Fruit fly (Drosophila melanogaster) whole organism, embryonic: ENCODE measurements around the gene Nse1.

Experiments
- BEAF-32 ChIP-seq: fragments of 200-800 bp; sonication (Bioruptor generic); optimal IDR thresholded peaks from 3 replicates; lab custom pipeline; 2017; ENCODE audit warnings: missing biosample characterization, missing genetic modification characterization, mild to moderate bottlenecking, moderate library complexity, missing genetic modification reagents
- CG1024 ChIP-seq: fragments of 200-800 bp; sonication (Bioruptor generic); IDR thresholded peaks from 2 replicates; pipeline ENCODE4 v1.3.6; 2022; ENCODE audit warnings: missing biosample characterization, missing genetic modification characterization
- CG10462 ChIP-seq: fragments of 200-800 bp; sonication (Bioruptor generic); optimal IDR thresholded peaks from 2 replicates; lab custom pipeline; 2016; ENCODE audit warnings: missing biosample characterization, missing genetic modification characterization
- CG11398 ChIP-seq: fragments of 200-800 bp; sonication (Bioruptor generic); optimal IDR thresholded peaks from 2 replicates; lab custom pipeline; 2016; ENCODE audit warnings: missing biosample characterization, missing genetic modification characterization
- CG11504 ChIP-seq: fragments of 200-800 bp; sonication (Bioruptor generic); optimal IDR thresholded peaks from 3 replicates; lab custom pipeline; 2019; ENCODE audit warnings: missing biosample characterization, mild to moderate bottlenecking, missing genetic modification characterization, moderate library complexity
- CG11695 ChIP-seq: fragments of 200-800 bp; sonication (Bioruptor generic); IDR thresholded peaks from 3 replicates; pipeline ENCODE4 v1.3.6; 2022; ENCODE audit warnings: missing biosample characterization, missing genetic modification characterization
- CG12744 ChIP-seq: fragments of 200-800 bp; sonication (Bioruptor generic); optimal IDR thresholded peaks from 2 replicates; lab custom pipeline; 2016; ENCODE audit warnings: missing biosample characterization, missing genetic modification characterization
- CG14667 ChIP-seq: fragments of 200-800 bp; sonication (Bioruptor generic); IDR thresholded peaks from 2 replicates; pipeline ENCODE4 v1.3.6; 2022; ENCODE audit warnings: missing biosample characterization, missing genetic modification characterization
- CG15011 ChIP-seq: fragments of 200-800 bp; sonication (Bioruptor generic); optimal IDR thresholded peaks from 3 replicates; lab custom pipeline; 2018; ENCODE audit warnings: missing biosample characterization, mild to moderate bottlenecking, missing genetic modification characterization
- CG15514 ChIP-seq: fragments of 200-800 bp; sonication (Bioruptor generic); optimal IDR thresholded peaks from 3 replicates; lab custom pipeline; 2017; ENCODE audit warnings: missing biosample characterization, missing genetic modification characterization, mild to moderate bottlenecking, moderate library complexity, missing genetic modification reagents
- CG16813 ChIP-seq: fragments of 200-800 bp; sonication (Bioruptor generic); IDR thresholded peaks from 3 replicates; pipeline ENCODE4 v1.3.6; 2022; ENCODE audit warnings: missing biosample characterization, missing genetic modification characterization; ENCODE audit not compliant: partially characterized antibody
- CG17359 ChIP-seq: fragments of 200-800 bp; sonication (Bioruptor generic); optimal IDR thresholded peaks from 3 replicates; lab custom pipeline; 2018; ENCODE audit warnings: missing biosample characterization, mild to moderate bottlenecking, missing genetic modification characterization, moderate library complexity
- CG18262 ChIP-seq: fragments of 200-800 bp; optimal IDR thresholded peaks from 3 replicates; lab custom pipeline; 2019; ENCODE audit warnings: missing biosample characterization, mild to moderate bottlenecking, missing genetic modification characterization, moderate library complexity
- CG2129 ChIP-seq: fragments of 200-800 bp; sonication (Bioruptor generic); IDR thresholded peaks from 2 replicates; pipeline ENCODE4 v1.3.6; 2022; ENCODE audit warnings: missing biosample characterization, missing genetic modification characterization; ENCODE audit not compliant: partially characterized antibody
- CG2678 ChIP-seq: fragments of 200-800 bp; sonication (Bioruptor generic); optimal IDR thresholded peaks from 3 replicates; lab custom pipeline; 2019; ENCODE audit warnings: missing biosample characterization, mild to moderate bottlenecking, missing genetic modification characterization, moderate library complexity
- CG30020 ChIP-seq: fragments of 200-800 bp; optimal IDR thresholded peaks from 2 replicates; lab custom pipeline; 2019; ENCODE audit warnings: missing biosample characterization, mild to moderate bottlenecking, missing genetic modification characterization, moderate library complexity
- CG30403 ChIP-seq: fragments of 200-800 bp; sonication (Bioruptor generic); optimal IDR thresholded peaks from 3 replicates; lab custom pipeline; 2016; ENCODE audit warnings: missing biosample characterization, missing genetic modification characterization
- CG31388 ChIP-seq: fragments of 200-800 bp; sonication (Bioruptor generic); optimal IDR thresholded peaks from 2 replicates; lab custom pipeline; 2016; ENCODE audit warnings: missing biosample characterization, missing genetic modification characterization
- CG32532 ChIP-seq: fragments of 200-800 bp; sonication (Bioruptor generic); IDR thresholded peaks from 2 replicates; pipeline ENCODE4 v1.3.6; 2022; ENCODE audit warnings: missing biosample characterization, missing genetic modification characterization
- CG3726 ChIP-seq: fragments of 200-800 bp; sonication (Bioruptor generic); IDR thresholded peaks from 3 replicates; pipeline ENCODE4, ENCODE4 v1.3.6; 2022; ENCODE audit warnings: missing biosample characterization, missing genetic modification characterization
- CG6683 ChIP-seq: fragments of 200-800 bp; sonication (Bioruptor generic); optimal IDR thresholded peaks from 2 replicates; lab custom pipeline; 2017; ENCODE audit warnings: missing biosample characterization, mild to moderate bottlenecking, missing genetic modification characterization, missing genetic modification reagents
- CG7745 ChIP-seq: fragments of 200-800 bp; sonication (Bioruptor generic); optimal IDR thresholded peaks from 2 replicates; lab custom pipeline; 2018; ENCODE audit warnings: missing biosample characterization, mild to moderate bottlenecking, missing genetic modification characterization, moderate library complexity
- CTCF ChIP-seq: fragments of 200-800 bp; sonication (Bioruptor generic); optimal IDR thresholded peaks from 2 replicates; lab custom pipeline; 2017; ENCODE audit warnings: missing biosample characterization, mild to moderate bottlenecking, missing genetic modification characterization, moderate library complexity
- D19B ChIP-seq: fragments of 200-800 bp; sonication (Bioruptor generic); optimal IDR thresholded peaks from 2 replicates; lab custom pipeline; 2017; ENCODE audit warnings: missing biosample characterization, mild to moderate bottlenecking, missing genetic modification characterization
- Dp ChIP-seq: fragments of 200-800 bp; sonication (Bioruptor generic); optimal IDR thresholded peaks from 2 replicates; lab custom pipeline; 2018; ENCODE audit warnings: missing biosample characterization, mild to moderate bottlenecking, missing genetic modification characterization, moderate library complexity
- Hr39 ChIP-seq: fragments of >200 bp; optimal IDR thresholded peaks from 2 replicates; lab custom pipeline; 2017
- Hsf ChIP-seq: fragments of 200-800 bp; sonication (Bioruptor generic); optimal IDR thresholded peaks from 3 replicates; lab custom pipeline; 2016; ENCODE audit warnings: missing biosample characterization, missing genetic modification characterization
- MBD-R2 ChIP-seq: fragments of 200-800 bp; sonication (Bioruptor generic); IDR thresholded peaks from 2 replicates; pipeline ENCODE4 v1.3.6; 2022; ENCODE audit warnings: missing biosample characterization, missing genetic modification characterization
- Max ChIP-seq: fragments of 200-800 bp; sonication (Bioruptor generic); optimal IDR thresholded peaks from 2 replicates; lab custom pipeline; 2016; ENCODE audit warnings: missing biosample characterization, mild to moderate bottlenecking, missing genetic modification characterization
- NK7.1 ChIP-seq: fragments of 200-800 bp; sonication (Bioruptor generic); optimal IDR thresholded peaks from 3 replicates; lab custom pipeline; 2016; ENCODE audit warnings: missing biosample characterization, missing genetic modification characterization
- Nf-YB ChIP-seq: fragments of 200-800 bp; sonication (Bioruptor generic); optimal IDR thresholded peaks from 3 replicates; lab custom pipeline; 2019; ENCODE audit warnings: missing biosample characterization, mild to moderate bottlenecking, missing genetic modification characterization, moderate library complexity
- Optix ChIP-seq: fragments of 200-800 bp; sonication (Bioruptor generic); IDR thresholded peaks from 3 replicates; pipeline ENCODE4 v1.3.6; 2022; ENCODE audit warnings: missing biosample characterization, missing genetic modification characterization
- Taf1 ChIP-seq: fragments of 200-800 bp; sonication (Bioruptor generic); IDR thresholded peaks from 2 replicates; pipeline ENCODE4 v1.3.6; 2022; ENCODE audit warnings: missing biosample characterization, missing genetic modification characterization
- Vsx1 ChIP-seq: fragments of 200-800 bp; sonication (Bioruptor generic); optimal IDR thresholded peaks from 2 replicates; lab custom pipeline; 2017; ENCODE audit warnings: missing biosample characterization, mild to moderate bottlenecking, missing genetic modification characterization, missing genetic modification reagents
- YL-1 ChIP-seq: fragments of 200-800 bp; sonication (Bioruptor generic); optimal IDR thresholded peaks from 3 replicates; lab custom pipeline; 2017; ENCODE audit warnings: missing biosample characterization, mild to moderate bottlenecking, missing genetic modification characterization
- ara ChIP-seq: fragments of 200-800 bp; sonication (Bioruptor generic); IDR thresholded peaks from 2 replicates; pipeline ENCODE4 v1.3.6; 2022; ENCODE audit warnings: missing biosample characterization, missing genetic modification characterization
- br ChIP-seq: fragments of >200 bp; optimal IDR thresholded peaks from 2 replicates; lab custom pipeline; 2017
- cato ChIP-seq: fragments of 200-800 bp; sonication (Bioruptor generic); optimal IDR thresholded peaks from 2 replicates; lab custom pipeline; 2016; ENCODE audit warnings: missing biosample characterization, missing genetic modification characterization, borderline replicate concordance
- cg ChIP-seq: fragments of 200-800 bp; sonication (Bioruptor generic); optimal IDR thresholded peaks from 3 replicates; lab custom pipeline; 2019; ENCODE audit warnings: missing biosample characterization, mild to moderate bottlenecking, missing genetic modification characterization, moderate library complexity
- dan ChIP-seq: fragments of 200-800 bp; sonication (Bioruptor generic); IDR thresholded peaks from 2 replicates; pipeline ENCODE4 v1.3.6; 2022; ENCODE audit warnings: missing biosample characterization, missing genetic modification characterization
- dpn ChIP-seq, 2 experiments: fragments of 200-800 bp; sonication (Bioruptor generic); optimal IDR thresholded peaks; 3 replicates each; lab custom pipeline; 2016; ENCODE audit warnings: missing biosample characterization in 2 of 2, missing genetic modification characterization in 2 of 2
- gcm2 ChIP-seq: fragments of 200-800 bp; sonication (Bioruptor generic); optimal IDR thresholded peaks from 2 replicates; lab custom pipeline; 2016; ENCODE audit warnings: missing biosample characterization, missing genetic modification characterization
- h ChIP-seq: fragments of >200 bp; optimal IDR thresholded peaks from 2 replicates; lab custom pipeline; 2017
- insv ChIP-seq, 2 experiments: fragments of 200-800 bp; sonication (Bioruptor generic); optimal IDR thresholded peaks; 3 replicates each; lab custom pipeline; 2016 to 2018; ENCODE audit warnings: missing biosample characterization in 2 of 2, missing genetic modification characterization in 2 of 2
- jigr1 ChIP-seq: fragments of 200-800 bp; sonication (Bioruptor generic); IDR thresholded peaks from 3 replicates; pipeline ENCODE4 v1.3.6; 2022; ENCODE audit warnings: missing biosample characterization, missing genetic modification characterization
- ken ChIP-seq: fragments of 200-800 bp; sonication (Bioruptor generic); IDR thresholded peaks from 3 replicates; pipeline ENCODE4 v1.3.6; 2022; ENCODE audit warnings: missing biosample characterization, missing genetic modification characterization
- lbe ChIP-seq: fragments of 200-800 bp; sonication (Bioruptor generic); optimal IDR thresholded peaks from 2 replicates; lab custom pipeline; 2016; ENCODE audit warnings: missing biosample characterization, mild to moderate bottlenecking, missing genetic modification characterization
- p53 ChIP-seq: fragments of 200-800 bp; sonication (Bioruptor generic); optimal IDR thresholded peaks from 2 replicates; lab custom pipeline; 2016; ENCODE audit warnings: missing biosample characterization, missing genetic modification characterization
- ro ChIP-seq: fragments of 200-800 bp; sonication (Bioruptor generic); IDR thresholded peaks from 2 replicates; pipeline ENCODE4 v1.3.6; 2022; ENCODE audit warnings: missing biosample characterization, missing genetic modification characterization
- sr ChIP-seq: fragments of 200-800 bp; sonication (Bioruptor generic); IDR thresholded peaks from 3 replicates; pipeline ENCODE4 v1.3.6; 2022; ENCODE audit warnings: missing biosample characterization, missing genetic modification characterization
- tna ChIP-seq: fragments of 200-800 bp; sonication (Bioruptor generic); IDR thresholded peaks from 2 replicates; pipeline ENCODE4 v1.3.6; 2022; ENCODE audit warnings: missing biosample characterization, missing genetic modification characterization; ENCODE audit not compliant: partially characterized antibody
- ttk ChIP-seq: fragments of 200-800 bp; sonication (Bioruptor generic); IDR thresholded peaks from 2 replicates; pipeline ENCODE4 v2.1.2; 2022; ENCODE audit warnings: missing biosample characterization, missing genetic modification characterization
- zen2 ChIP-seq: fragments of 200-800 bp; sonication (Bioruptor generic); IDR thresholded peaks from 3 replicates; pipeline ENCODE4 v1.3.6; 2022; ENCODE audit warnings: missing biosample characterization, missing genetic modification characterization; ENCODE audit not compliant: partially characterized antibody

Nse1 gene

dm6 chr2L:6700742-6701141, 23.3 kb upstream of the Nse1 start (continued):
- TF ChIP-seq CG14667 = no peak
- TF ChIP-seq Nf-YB = peak; percentile 37
- peak in 1 of 2 experiments; percentile 20 for TF ChIP-seq insv (GFP tag; optimal IDR thresholded peaks at IDR 0.05; lab: Kevin White, UChicago)
- no peak for TF ChIP-seq BEAF-32 (GFP tag; lab: Kevin White, UChicago)
- TF ChIP-seq CG2678 (tag; lab: Kevin White, UChicago) = peak; percentile 33
- no peak for TF ChIP-seq CG6683 (GFP tag; lab: Kevin White, UChicago)
- TF ChIP-seq sr (GFP tag; lab: Robert Waterston, UW) = no peak
- TF ChIP-seq CG17359 = no peak
- peak; percentile 60 for TF ChIP-seq CG11398 (GFP tag; lab: Kevin White, UChicago)
- no peak for TF ChIP-seq MBD-R2
- peak; percentile 23 for TF ChIP-seq Hsf (GFP tag; lab: Kevin White, UChicago)
- no peak for TF ChIP-seq ken (GFP tag; lab: Robert Waterston, UW)
- no peak for TF ChIP-seq br
- no peak for TF ChIP-seq CG11695 (GFP tag; lab: Robert Waterston, UW)
- TF ChIP-seq Vsx1 = peak; percentile 7
- peak; percentile 11 for TF ChIP-seq cato (GFP tag; lab: Kevin White, UChicago)
- no peak for TF ChIP-seq CTCF (GFP tag; lab: Kevin White, UChicago)
- TF ChIP-seq ttk (GFP tag; lab: Robert Waterston, UW) = no peak
- TF ChIP-seq Dp (GFP tag; lab: Kevin White, UChicago) = no peak
- peak; percentile 45 for TF ChIP-seq CG15011 (GFP tag; lab: Kevin White, UChicago)
- peak; percentile 40 for TF ChIP-seq CG12744 (GFP tag; lab: Kevin White, UChicago)
- TF ChIP-seq dan (GFP tag; lab: Robert Waterston, UW) = no peak
- TF ChIP-seq CG11504 (tag; lab: Kevin White, UChicago) = no peak
- TF ChIP-seq CG16813 (GFP tag; lab: Robert Waterston, UW) = no peak
- no peak for TF ChIP-seq CG1024 (GFP tag; lab: Robert Waterston, UW)
- TF ChIP-seq CG30020 = no peak
- no peak for TF ChIP-seq CG3726 (GFP tag; lab: Robert Waterston, UW)
- TF ChIP-seq D19B (GFP tag; lab: Kevin White, UChicago) = no peak
- TF ChIP-seq YL-1 (GFP tag; lab: Kevin White, UChicago) = no peak
- no peak for TF ChIP-seq Max
- peak; percentile 74 for TF ChIP-seq CG7745 (tag; lab: Kevin White, UChicago)
- TF ChIP-seq CG15514 = no peak
- no peak for TF ChIP-seq CG31388 (GFP tag; lab: Kevin White, UChicago)
- TF ChIP-seq gcm2 (GFP tag; lab: Kevin White, UChicago) = no peak
- peak; percentile 31 for TF ChIP-seq NK7.1 (GFP tag; lab: Kevin White, UChicago)
- TF ChIP-seq ro (GFP tag; lab: Robert Waterston, UW) = no peak
- TF ChIP-seq CG10462 (GFP tag; lab: Kevin White, UChicago) = peak; percentile 28
- no peak for TF ChIP-seq cg (GFP tag; lab: Kevin White, UChicago)
- TF ChIP-seq CG18262 (tag; lab: Kevin White, UChicago) = peak; percentile 43
- TF ChIP-seq jigr1 (GFP tag; lab: Robert Waterston, UW) = no peak
- TF ChIP-seq h (lab: Kevin White, UChicago) = no peak
- TF ChIP-seq Taf1 = no peak
- no peak for TF ChIP-seq CG30403 (GFP tag; lab: Kevin White, UChicago)
- no peak for TF ChIP-seq Hr39
- TF ChIP-seq dpn (GFP tag; optimal IDR thresholded peaks at IDR 0.05; lab: Kevin White, UChicago) = peak in 1 of 2 experiments; percentile 11
- no peak for TF ChIP-seq p53 (GFP tag; lab: Kevin White, UChicago)
- no peak for TF ChIP-seq CG2129
- TF ChIP-seq CG32532 = 0 out of 2 replicates have a peak, but pooled peaks have one; percentile 5
- no peak for TF ChIP-seq lbe (GFP tag; lab: Kevin White, UChicago)
- no peak for TF ChIP-seq tna (GFP tag; lab: Robert Waterston, UW)
- no peak for TF ChIP-seq zen2 (GFP tag; lab: Robert Waterston, UW)
- peak; percentile 15; the same call in 1 of the 2 replicates for TF ChIP-seq ara
- TF ChIP-seq Optix (GFP tag; lab: Robert Waterston, UW) = no peak
